Worm (Caenorhabditis elegans) whole organism, young adult: ENCODE data around the gene ssup-72.
"Not testable (repeated sequence)": the region's sequence is repeated elsewhere in the genome, so short reads cannot be mapped to it uniquely, and the experiment has no call there.

Experiments
- B0019.2 ChIP-seq: fragments of 200-800 bp; sonication (Bioruptor generic); conservative IDR thresholded peaks from 2 replicates; pipeline ENCODE4 v1.3.6; 2022; ENCODE audit warnings: missing genetic modification reagents, missing genetic modification characterization, missing compliant biosample characterization
- F49E8.2 ChIP-seq: sonication (generic microtip); optimal IDR thresholded peaks from 3 replicates; lab custom pipeline; 2017; ENCODE audit warnings: missing genetic modification characterization, mild to moderate bottlenecking, missing compliant biosample characterization, antibody characterized with exemption, moderate library complexity; ENCODE audit not compliant: insufficient read depth
- F55B11.4 ChIP-seq: sonication (generic microtip); optimal IDR thresholded peaks from 2 replicates; lab custom pipeline; 2016; ENCODE audit warnings: missing compliant biosample characterization, missing genetic modification characterization, borderline replicate concordance; ENCODE audit not compliant: insufficient read depth
- ZK185.1 ChIP-seq: sonication (generic microtip); optimal IDR thresholded peaks from 2 replicates; lab custom pipeline; 2016; ENCODE audit warnings: mild to moderate bottlenecking, missing genetic modification characterization, missing compliant biosample characterization; ENCODE audit not compliant: poor library complexity, severe bottlenecking
- ama-1 ChIP-seq, 3 experiments: fragments of 150-350 bp in 1 of 3; sonication (generic microtip) in 2 of 3; optimal IDR thresholded peaks; 2 replicates each; lab custom pipeline; 2014 to 2018; ENCODE audit warnings: missing biosample characterization in 2 of 3, missing genetic modification characterization in 2 of 3, missing genetic modification reagents in 2 of 3
- ccch-3 ChIP-seq: fragments of 200-800 bp; sonication (Bioruptor generic); optimal IDR thresholded peaks from 2 replicates; lab custom pipeline; 2018; ENCODE audit warnings: mild to moderate bottlenecking, missing genetic modification characterization, missing compliant biosample characterization
- ceh-79 ChIP-seq: sonication (generic microtip); optimal IDR thresholded peaks from 2 replicates; lab custom pipeline; 2017; ENCODE audit warnings: mild to moderate bottlenecking, missing genetic modification characterization, missing compliant biosample characterization
- him-1 ChIP-seq: sonication (generic microtip); optimal IDR thresholded peaks from 2 replicates; lab custom pipeline; 2016; ENCODE audit warnings: missing genotype, missing genetic modification reagents, missing genetic modification characterization, missing compliant biosample characterization
- madf-10 ChIP-seq: sonication (generic microtip); optimal IDR thresholded peaks from 2 replicates; lab custom pipeline; 2016; ENCODE audit warnings: mild to moderate bottlenecking, missing genetic modification characterization, missing compliant biosample characterization
- mxl-1 ChIP-seq: sonication (generic microtip); optimal IDR thresholded peaks from 2 replicates; lab custom pipeline; 2016; ENCODE audit warnings: missing genetic modification characterization, missing compliant biosample characterization
- nhr-90 ChIP-seq: sonication (generic microtip); optimal IDR thresholded peaks from 2 replicates; lab custom pipeline; 2016; ENCODE audit warnings: missing genotype, mild to moderate bottlenecking, missing genetic modification characterization, missing compliant biosample characterization
- xnd-1 ChIP-seq: sonication (generic microtip); optimal IDR thresholded peaks from 2 replicates; lab custom pipeline; 2016; ENCODE audit warnings: missing genotype, missing genetic modification reagents, missing genetic modification characterization, missing compliant biosample characterization
- ztf-18 ChIP-seq: sonication (generic microtip); optimal IDR thresholded peaks from 2 replicates; lab custom pipeline; 2016; ENCODE audit warnings: missing genotype, mild to moderate bottlenecking, missing genetic modification characterization, missing compliant biosample characterization

DNA sequence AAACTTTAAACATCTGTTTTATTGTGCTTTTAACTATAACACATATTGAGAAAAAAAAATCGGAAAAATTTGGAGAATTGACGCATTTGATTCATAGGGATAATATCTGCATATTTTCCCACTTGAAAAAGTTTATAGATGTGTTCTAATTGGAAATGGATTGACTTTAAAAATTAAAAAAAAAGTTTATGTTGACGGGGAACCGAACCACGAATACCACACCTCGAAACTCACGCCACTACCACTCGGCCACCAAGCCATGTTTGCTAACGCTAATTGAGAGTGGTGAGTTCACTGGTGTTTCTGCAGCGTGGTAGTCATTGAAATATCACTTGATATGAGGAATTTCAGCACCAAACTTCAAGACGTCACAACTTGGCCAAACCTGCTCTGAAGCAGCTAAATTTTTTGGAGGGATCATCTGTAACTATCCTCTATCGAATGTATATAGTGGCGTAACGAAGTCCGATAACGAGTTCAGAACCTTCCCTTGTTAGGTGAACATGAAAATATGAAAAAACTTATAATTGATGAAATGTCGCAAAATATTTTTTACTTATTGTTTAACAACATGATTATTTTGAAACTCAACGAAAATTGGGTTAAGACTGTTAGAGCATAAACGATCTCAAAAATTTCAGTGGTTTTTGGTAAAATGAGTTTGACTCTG lies 21.5 kb downstream of the ssup-72 start:
- TF ChIP-seq ZK185.1 (tag; lab: Kevin White, UChicago); xnd-1 (tag; lab: Kevin White, UChicago); ama-1 (optimal IDR thresholded peaks at IDR 0.05; lab: Kevin White, UChicago); ama-1 (GFP tag; optimal IDR thresholded peaks at IDR 0.05; lab: Kevin White, UChicago); ceh-79 (tag; lab: Kevin White, UChicago); him-1 (tag; lab: Kevin White, UChicago); B0019.2 (GFP tag; lab: Robert Waterston, UW); F55B11.4 (tag; lab: Kevin White, UChicago); nhr-90; mxl-1 (tag; lab: Kevin White, UChicago); ccch-3 (GFP tag; lab: Kevin White, UChicago); ztf-18 (tag; lab: Kevin White, UChicago); F49E8.2 (tag; lab: Kevin White, UChicago); madf-10: not testable (repeated sequence)
